Fruit fly (Drosophila melanogaster): Measurements from ENCODE around the gene ERR.

Gene ERR

DNA sequence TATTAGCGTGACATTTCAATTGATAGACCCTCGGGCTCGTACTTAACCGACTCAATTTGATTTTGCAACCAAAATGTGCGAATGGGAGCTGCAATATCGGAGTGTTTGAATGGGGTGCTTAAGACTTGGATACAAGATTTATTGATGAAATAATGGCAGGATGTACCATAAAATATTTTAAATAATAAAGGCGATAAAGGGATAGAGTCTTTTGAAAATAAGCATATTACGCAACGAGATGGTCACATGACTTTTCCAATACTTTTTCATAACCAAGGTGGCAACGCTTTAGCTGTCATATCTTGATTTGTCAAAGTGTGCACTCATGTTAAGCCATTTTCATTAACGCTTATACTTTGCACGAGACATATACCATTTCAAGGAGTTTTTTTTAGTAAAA lies 42.5 kb upstream of the ERR start, which contains the start of gene eIF4E3:
TSS of gene eIF4E3 (plus strand) at position 301 of the 400 bp plus-strand sequence.
- TF ChIP-seq CG43689 (GFP tag; IDR thresholded peaks at IDR 0.05) (no peak), stwl (tag; optimal IDR thresholded peaks at IDR 0.05) (peak; percentile 63), aop (GFP tag; IDR thresholded peaks at IDR 0.05) (no peak)

DNA sequence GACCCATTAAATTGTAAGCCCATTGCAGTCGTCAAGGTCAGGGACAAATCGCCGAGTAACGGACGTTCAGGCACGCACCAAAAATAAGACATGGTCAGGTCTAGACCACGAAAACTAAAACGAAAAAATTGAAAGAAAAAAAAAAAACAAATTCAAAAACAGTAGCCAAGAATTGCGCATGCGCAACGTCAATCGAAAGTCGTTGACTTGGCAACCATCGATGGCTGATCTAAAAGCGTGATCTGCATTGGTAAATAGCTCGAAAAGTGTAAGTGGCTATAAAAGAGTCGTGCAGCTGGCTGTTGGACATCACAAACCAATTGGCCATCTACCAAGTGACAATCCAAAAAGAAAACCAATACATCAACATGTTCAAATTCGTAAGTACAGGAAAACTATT lies 35.4 kb upstream of the ERR start, which contains the start of gene CG13678:
TSS of gene CG13678 (plus strand) at position 307 of the 400 bp plus-strand sequence.
- TF ChIP-seq vvl (GFP tag; IDR thresholded peaks at IDR 0.05) = 0 out of 2 replicates have a peak, but pooled peaks have one; percentile 44
- peak; percentile 87 for TF ChIP-seq Blimp-1 (GFP tag; optimal IDR thresholded peaks at IDR 0.05)
- no peak for TF ChIP-seq Meics (GFP tag; optimal IDR thresholded peaks at IDR 0.05)
- peak; percentile 79 for TF ChIP-seq kni (GFP tag; optimal IDR thresholded peaks at IDR 0.05)

DNA sequence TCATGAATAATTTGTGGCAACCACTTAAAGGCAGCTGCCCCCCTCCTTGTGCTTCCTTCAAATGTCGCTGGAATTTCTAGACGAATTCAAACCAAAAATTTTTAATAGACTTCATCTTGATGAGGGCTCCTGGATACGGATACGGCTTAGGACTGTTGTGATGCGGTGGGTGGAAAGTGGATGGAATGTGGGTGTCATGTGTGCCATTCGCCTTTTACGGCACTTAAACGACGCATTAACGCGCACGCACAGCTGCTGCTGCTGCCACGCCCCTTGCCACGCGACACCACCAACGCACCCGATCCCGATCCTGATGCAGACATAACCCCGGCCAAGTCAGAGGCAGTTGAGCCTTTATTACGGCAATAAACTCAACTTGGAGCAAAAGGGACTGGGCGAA lies 33.2 kb upstream of the ERR start:
- TF ChIP-seq CG2129 (GFP tag; IDR thresholded peaks at IDR 0.05; ENCODE audit: partially characterized antibody) (no peak), CG13287 (GFP tag; IDR thresholded peaks at IDR 0.05; ENCODE audit: partially characterized antibody) (no peak), CG18262 (tag; optimal IDR thresholded peaks at IDR 0.05) (no peak), CG13894 (tag; optimal IDR thresholded peaks at IDR 0.05) (peak; percentile 30), CG14965 (GFP tag; optimal IDR thresholded peaks at IDR 0.05; ENCODE audit: borderline replicate concordance) (no peak), CG7928 (GFP tag; optimal IDR thresholded peaks at IDR 0.05) (no peak), CG12942 (GFP tag; optimal IDR thresholded peaks at IDR 0.05) (no peak), CG6683 (GFP tag; optimal IDR thresholded peaks at IDR 0.05) (no peak), D (optimal IDR thresholded peaks at IDR 0.05) (no peak), D (GFP tag; optimal IDR thresholded peaks at IDR 0.05) (no peak), inv (GFP tag; IDR thresholded peaks at IDR 0.05; ENCODE audit: partially characterized antibody) (no peak), abd-A (tag; optimal IDR thresholded peaks at IDR 0.05) (peak; percentile 89), CG14667 (GFP tag; IDR thresholded peaks at IDR 0.05) (no peak), CG7271 (tag; optimal IDR thresholded peaks at IDR 0.05) (no peak), CG8924 (tag; optimal IDR thresholded peaks at IDR 0.05) (no peak), Scr (GFP tag; IDR thresholded peaks at IDR 0.05; ENCODE audit: partially characterized antibody) (no peak), Hsf (GFP tag; optimal IDR thresholded peaks at IDR 0.05) (no peak), CG7357 (GFP tag; IDR thresholded peaks at IDR 0.05) (no peak), CG12659 (GFP tag; optimal IDR thresholded peaks at IDR 0.05) (no peak), Bgb (GFP tag; IDR thresholded peaks at IDR 0.05; ENCODE audit: partially characterized antibody) (no peak), D19B (GFP tag; optimal IDR thresholded peaks at IDR 0.05) (no peak), bcd (GFP tag; optimal IDR thresholded peaks at IDR 0.05) (no peak), kni (GFP tag; optimal IDR thresholded peaks at IDR 0.05) (no peak), CG2202 (tag; optimal IDR thresholded peaks at IDR 0.05) (no peak), CG11398 (GFP tag; optimal IDR thresholded peaks at IDR 0.05) (no peak), lilli (GFP tag; optimal IDR thresholded peaks at IDR 0.05) (no peak), CG6272 (GFP tag; IDR thresholded peaks at IDR 0.05) (no peak), Sry-β (GFP tag; optimal IDR thresholded peaks at IDR 0.05) (no peak), CG3407 (GFP tag; optimal IDR thresholded peaks at IDR 0.05) (no peak), CG2116 (GFP tag; optimal IDR thresholded peaks at IDR 0.05) (no peak), CG1832 (GFP tag; optimal IDR thresholded peaks at IDR 0.05) (no peak), ara (GFP tag; IDR thresholded peaks at IDR 0.05) (no peak), ATbp (GFP tag; optimal IDR thresholded peaks at IDR 0.05) (no peak), Hey (tag; optimal IDR thresholded peaks at IDR 0.05) (peak; percentile 65), sr (GFP tag; IDR thresholded peaks at IDR 0.05) (no peak), Ets65A (GFP tag) (peak; percentile 50), Tbp (GFP tag; optimal IDR thresholded peaks at IDR 0.05) (no peak), sd (tag; optimal IDR thresholded peaks at IDR 0.05) (peak; percentile 71)

All from whole organism, embryonic.